Worm (Caenorhabditis elegans) whole organism, mixed stage, embryonic: ENCODE results near the gene egal-1.

Experiments used
- ces-1 ChIP-seq: fragments of 150-350 bp; optimal IDR thresholded peaks from 2 replicates; lab custom pipeline; 2014; ENCODE audit warnings: missing biosample characterization, missing genetic modification reagents, missing genetic modification characterization
- elt-1 ChIP-seq: sonication (generic microtip); optimal IDR thresholded peaks from 2 replicates; lab custom pipeline; 2017; ENCODE audit warnings: missing genetic modification characterization, mild to moderate bottlenecking, missing compliant biosample characterization, antibody characterized with exemption, moderate library complexity, borderline replicate concordance; ENCODE audit not compliant: insufficient read depth
- flh-1 ChIP-seq: fragments of 200-800 bp; sonication (Bioruptor generic); optimal IDR thresholded peaks from 2 replicates; lab custom pipeline; 2018; ENCODE audit warnings: mild to moderate bottlenecking, missing genetic modification characterization, moderate library complexity, missing compliant biosample characterization
- mab-5 ChIP-seq: fragments of 150-350 bp; optimal IDR thresholded peaks from 2 replicates; lab custom pipeline; 2014; ENCODE audit warnings: missing biosample characterization, missing genetic modification characterization
- mep-1 ChIP-seq: fragments of 150-350 bp; optimal IDR thresholded peaks from 2 replicates; lab custom pipeline; 2017; ENCODE audit warnings: missing biosample characterization, missing genetic modification reagents, missing genetic modification characterization, inconsistent platforms
- mls-2 ChIP-seq: sonication (generic microtip); optimal IDR thresholded peaks from 2 replicates; lab custom pipeline; 2016; ENCODE audit warnings: mild to moderate bottlenecking, missing genetic modification characterization, moderate library complexity, missing compliant biosample characterization
- nhr-237 ChIP-seq: fragments of 150-350 bp; optimal IDR thresholded peaks from 2 replicates; lab custom pipeline; 2014; ENCODE audit warnings: missing biosample characterization, missing genetic modification characterization
- unc-39 ChIP-seq: fragments of 150-350 bp; optimal IDR thresholded peaks from 2 replicates; lab custom pipeline; 2014; ENCODE audit warnings: missing biosample characterization, missing genetic modification characterization

DNA sequence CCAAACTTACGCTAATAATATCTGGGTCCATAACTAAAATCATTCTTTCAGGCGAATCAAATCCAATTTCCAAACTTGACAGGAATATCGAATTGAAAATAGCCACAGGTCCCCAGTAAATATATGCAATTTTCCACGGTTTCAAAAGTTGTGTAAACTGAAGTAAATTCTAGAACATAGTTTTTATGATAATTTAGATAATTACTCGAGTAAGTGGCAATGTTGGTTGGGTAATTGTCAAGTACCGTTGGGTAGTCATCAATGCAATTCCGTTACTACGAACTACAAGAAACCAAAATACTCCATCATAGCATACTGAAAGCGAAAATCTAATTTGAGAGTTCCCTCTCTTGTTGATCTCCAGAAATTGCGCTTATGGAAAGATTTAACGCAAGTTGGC lies 44.8 kb downstream of the egal-1 start:
- TF ChIP-seq mep-1 (tag; lab: Kevin White, UChicago): no peak
- no peak for TF ChIP-seq mls-2 (tag; lab: Kevin White, UChicago)
- TF ChIP-seq elt-1: no peak
- no peak for TF ChIP-seq flh-1 (GFP tag; lab: Kevin White, UChicago)
- TF ChIP-seq ces-1 (GFP tag; lab: Kevin White, UChicago): no peak
- no peak for TF ChIP-seq nhr-237 (tag; lab: Kevin White, UChicago)
- no peak for TF ChIP-seq unc-39 (tag; lab: Kevin White, UChicago)
- no peak for TF ChIP-seq mab-5 (tag; lab: Kevin White, UChicago)
